Fruit fly (Drosophila melanogaster) whole organism: ENCODE results near the gene fal.

ENCODE experiments used
- CG8478 ChIP-seq: fragments of >200 bp; optimal IDR thresholded peaks from 2 replicates; lab custom pipeline; 2018; ENCODE audit warnings: inconsistent platforms
- pan ChIP-seq: fragments of >200 bp; optimal IDR thresholded peaks from 2 replicates; lab custom pipeline; 2017

DNA sequence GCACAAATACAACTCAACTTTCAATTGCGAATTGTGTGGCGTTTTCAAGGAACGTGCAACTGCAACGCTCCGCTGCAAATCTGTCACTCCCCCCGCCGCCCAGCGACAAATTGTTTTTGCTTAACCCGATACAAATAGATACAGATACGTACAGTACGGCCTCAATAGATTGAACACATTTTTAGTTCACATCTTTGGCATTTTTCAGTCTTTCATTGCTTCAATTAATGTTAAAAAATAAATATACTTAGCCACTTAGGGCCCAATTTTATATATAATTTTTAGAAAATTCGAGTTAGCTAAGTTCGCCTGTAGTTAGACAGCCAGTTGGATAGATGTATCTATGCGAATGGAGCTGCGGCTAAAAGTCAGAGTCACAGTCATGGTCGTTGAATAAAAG lies 31.7 kb downstream of the fal start:
- TF ChIP-seq pan (lab: Kevin White, UChicago): no peak
- no peak for TF ChIP-seq CG8478
